Fruit fly (Drosophila melanogaster): ENCODE results near the gene CG33783.

DNA sequence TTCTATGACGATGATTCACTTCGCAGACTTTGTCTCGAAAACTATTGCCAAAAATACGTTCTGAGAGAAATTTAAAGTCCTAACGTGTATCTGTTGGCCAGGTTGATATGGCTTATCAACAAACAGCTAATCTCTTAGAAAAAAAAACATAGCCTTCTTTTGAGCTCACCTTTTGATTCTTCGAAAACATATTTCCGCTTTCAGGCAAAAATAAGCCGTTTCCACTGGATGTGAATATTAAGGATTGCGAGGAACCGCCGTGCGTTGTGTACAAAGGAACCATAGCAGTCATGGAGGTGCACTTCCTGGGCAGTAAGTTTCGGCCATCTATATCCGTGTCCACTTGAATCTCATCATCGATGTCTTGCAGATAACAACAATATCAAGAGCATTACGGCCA is 13.0 kb upstream of the CG33783 start:
- no peak for TF ChIP-seq psq (optimal IDR thresholded peaks at IDR 0.05)
- TF ChIP-seq h (optimal IDR thresholded peaks at IDR 0.05) = no peak
- TF ChIP-seq Sin3A (optimal IDR thresholded peaks at IDR 0.05) = no peak
- TF ChIP-seq Myc (optimal IDR thresholded peaks at IDR 0.05) = no peak
- TF ChIP-seq ttk (optimal IDR thresholded peaks at IDR 0.05) = no peak
- TF ChIP-seq insv (optimal IDR thresholded peaks at IDR 0.05) = no peak
